Fruit fly (Drosophila melanogaster) whole organism, embryonic: ENCODE data around the gene Ns4.
A peak's percentile ranks its signal among the peaks of the same experiment; 100 is the strongest.

Source experiments
- Adf1 ChIP-seq: fragments of 200-800 bp; sonication (Bioruptor generic); IDR thresholded peaks from 2 replicates; pipeline ENCODE4 v1.3.6; 2022; ENCODE audit warnings: missing biosample characterization, missing genetic modification characterization
- Aef1 ChIP-seq: fragments of 200-800 bp; sonication (Bioruptor generic); IDR thresholded peaks from 3 replicates; pipeline ENCODE4 v1.3.6; 2022; ENCODE audit warnings: missing biosample characterization, missing genetic modification characterization
- Awh ChIP-seq: fragments of 200-800 bp; sonication (Bioruptor generic); IDR thresholded peaks from 2 replicates; pipeline ENCODE4, ENCODE4 v1.3.6; 2022; ENCODE audit warnings: missing biosample characterization, missing genetic modification characterization
- CG10979 ChIP-seq: fragments of 200-800 bp; sonication (Bioruptor generic); optimal IDR thresholded peaks from 2 replicates; lab custom pipeline; 2018; ENCODE audit warnings: missing biosample characterization, mild to moderate bottlenecking, missing genetic modification characterization, moderate library complexity
- CG11695 ChIP-seq: fragments of 200-800 bp; sonication (Bioruptor generic); IDR thresholded peaks from 3 replicates; pipeline ENCODE4 v1.3.6; 2022; ENCODE audit warnings: missing biosample characterization, missing genetic modification characterization
- CG11696 ChIP-seq: fragments of 200-800 bp; sonication (Bioruptor generic); IDR thresholded peaks from 2 replicates; pipeline ENCODE4 v1.3.6; 2022; ENCODE audit warnings: missing biosample characterization, missing genetic modification characterization
- CG12299 ChIP-seq: fragments of 200-800 bp; sonication (Bioruptor generic); optimal IDR thresholded peaks from 2 replicates; lab custom pipeline; 2018; ENCODE audit warnings: missing biosample characterization, mild to moderate bottlenecking, missing genetic modification characterization
- CG13624 ChIP-seq: fragments of 200-800 bp; sonication (Bioruptor generic); optimal IDR thresholded peaks from 2 replicates; lab custom pipeline; 2016; ENCODE audit warnings: missing biosample characterization, missing genetic modification characterization
- CG15601 ChIP-seq: fragments of 200-800 bp; sonication (Bioruptor generic); optimal IDR thresholded peaks from 3 replicates; lab custom pipeline; 2019; ENCODE audit warnings: missing biosample characterization, mild to moderate bottlenecking, missing genetic modification characterization, moderate library complexity
- CG17361 ChIP-seq: fragments of 200-800 bp; sonication (Bioruptor generic); IDR thresholded peaks from 3 replicates; pipeline ENCODE4 v1.3.6; 2022; ENCODE audit warnings: missing biosample characterization, missing genetic modification characterization
- CG17612 ChIP-seq: fragments of 200-800 bp; sonication (Bioruptor generic); IDR thresholded peaks from 2 replicates; pipeline ENCODE4 v1.3.6; 2022; ENCODE audit warnings: missing biosample characterization, missing genetic modification characterization
- CG1832 ChIP-seq: fragments of 200-800 bp; sonication (Bioruptor generic); optimal IDR thresholded peaks from 2 replicates; lab custom pipeline; 2017; ENCODE audit warnings: missing biosample characterization, mild to moderate bottlenecking, missing genetic modification characterization, inconsistent platforms
- CG18476 ChIP-seq: fragments of 200-800 bp; sonication (Bioruptor generic); optimal IDR thresholded peaks from 2 replicates; lab custom pipeline; 2016; ENCODE audit warnings: missing biosample characterization, mild to moderate bottlenecking, missing genetic modification characterization
- CG18764 ChIP-seq: fragments of 200-800 bp; sonication (Bioruptor generic); optimal IDR thresholded peaks from 3 replicates; lab custom pipeline; 2016; ENCODE audit warnings: missing biosample characterization, missing genetic modification characterization
- CG2120 ChIP-seq: fragments of 200-800 bp; sonication (Bioruptor generic); optimal IDR thresholded peaks from 3 replicates; lab custom pipeline; 2016; ENCODE audit warnings: missing biosample characterization, missing genetic modification characterization
- CG2678 ChIP-seq: fragments of 200-800 bp; sonication (Bioruptor generic); optimal IDR thresholded peaks from 3 replicates; lab custom pipeline; 2019; ENCODE audit warnings: missing biosample characterization, mild to moderate bottlenecking, missing genetic modification characterization, moderate library complexity
- CG2712 ChIP-seq: fragments of 200-800 bp; optimal IDR thresholded peaks from 3 replicates; lab custom pipeline; 2019; ENCODE audit warnings: missing biosample characterization, mild to moderate bottlenecking, missing genetic modification characterization, moderate library complexity
- CG30431 ChIP-seq: fragments of 200-800 bp; sonication (Bioruptor generic); optimal IDR thresholded peaks from 2 replicates; lab custom pipeline; 2017; ENCODE audit warnings: missing biosample characterization, missing genetic modification characterization
- CG33213 ChIP-seq: fragments of 200-800 bp; sonication (Bioruptor generic); optimal IDR thresholded peaks from 3 replicates; lab custom pipeline; 2016; ENCODE audit warnings: missing biosample characterization, missing genetic modification characterization
- CG4328 ChIP-seq: fragments of 200-800 bp; sonication (Bioruptor generic); optimal IDR thresholded peaks from 3 replicates; lab custom pipeline; 2017; ENCODE audit warnings: missing biosample characterization, missing genetic modification reagents, missing genetic modification characterization
- CG5180 ChIP-seq: fragments of 200-800 bp; sonication (Bioruptor generic); optimal IDR thresholded peaks from 3 replicates; lab custom pipeline; 2017; ENCODE audit warnings: missing biosample characterization, missing genetic modification characterization, mild to moderate bottlenecking, moderate library complexity, missing genetic modification reagents
- CG5953 ChIP-seq: fragments of 200-800 bp; sonication (Bioruptor generic); IDR thresholded peaks from 2 replicates; pipeline ENCODE4 v1.3.6; 2022; ENCODE audit warnings: missing biosample characterization, missing genetic modification characterization
- CG7372 ChIP-seq: fragments of 200-800 bp; sonication (Bioruptor generic); IDR thresholded peaks from 2 replicates; pipeline ENCODE4 v1.3.6; 2022; ENCODE audit warnings: missing biosample characterization, missing genetic modification characterization
- CG9797 ChIP-seq: fragments of 200-800 bp; sonication (Bioruptor generic); optimal IDR thresholded peaks from 3 replicates; lab custom pipeline; 2018; ENCODE audit warnings: missing biosample characterization, mild to moderate bottlenecking, missing genetic modification characterization
- HLH4C ChIP-seq: fragments of 200-800 bp; sonication (Bioruptor generic); IDR thresholded peaks from 3 replicates; pipeline ENCODE4 v1.3.6; 2022; ENCODE audit warnings: missing biosample characterization, missing genetic modification characterization; ENCODE audit not compliant: partially characterized antibody
- Hmr ChIP-seq: fragments of 200-800 bp; sonication (Bioruptor generic); optimal IDR thresholded peaks from 3 replicates; lab custom pipeline; 2017; ENCODE audit warnings: mild to moderate bottlenecking, missing biosample characterization, missing genetic modification reagents, missing genetic modification characterization
- Hr51 ChIP-seq, 2 experiments: fragments of 200-800 bp; sonication (Bioruptor generic); optimal IDR thresholded peaks; 2 replicates in 1 of 2; 3 replicates in 1 of 2; lab custom pipeline; 2016 to 2018; ENCODE audit warnings: missing biosample characterization in 2 of 2, missing genetic modification characterization in 2 of 2, mild to moderate bottlenecking in 1 of 2, moderate library complexity in 1 of 2
- Med ChIP-seq: fragments of 200-800 bp; sonication (Bioruptor generic); peaks from one replicate; lab custom pipeline; 2016; ENCODE audit warnings: missing biosample characterization, missing genetic modification characterization, mild to moderate bottlenecking, inconsistent platforms, moderate library complexity
- Myb ChIP-seq: fragments of 200-800 bp; sonication (Bioruptor generic); optimal IDR thresholded peaks from 2 replicates; lab custom pipeline; 2016; ENCODE audit warnings: missing biosample characterization, missing genetic modification characterization
- YL-1 ChIP-seq: fragments of 200-800 bp; sonication (Bioruptor generic); optimal IDR thresholded peaks from 3 replicates; lab custom pipeline; 2017; ENCODE audit warnings: missing biosample characterization, mild to moderate bottlenecking, missing genetic modification characterization
- ac ChIP-seq: fragments of 200-800 bp; sonication (Bioruptor generic); optimal IDR thresholded peaks from 3 replicates; lab custom pipeline; 2017; ENCODE audit warnings: missing biosample characterization, mild to moderate bottlenecking, missing genetic modification characterization
- amos ChIP-seq: fragments of 200-800 bp; sonication (Bioruptor generic); IDR thresholded peaks from 2 replicates; pipeline ENCODE4 v1.3.6; 2022; ENCODE audit warnings: missing biosample characterization, missing genetic modification characterization; ENCODE audit not compliant: partially characterized antibody
- dati ChIP-seq: fragments of 200-800 bp; sonication (Bioruptor generic); IDR thresholded peaks from 2 replicates; pipeline ENCODE4 v1.3.6; 2022; ENCODE audit warnings: missing biosample characterization, missing genetic modification characterization
- fu2 ChIP-seq: fragments of 200-800 bp; sonication (Bioruptor generic); optimal IDR thresholded peaks from 2 replicates; lab custom pipeline; 2016; ENCODE audit warnings: missing biosample characterization, missing genetic modification characterization
- insv ChIP-seq, 2 experiments: fragments of 200-800 bp; sonication (Bioruptor generic); optimal IDR thresholded peaks; 3 replicates each; lab custom pipeline; 2016 to 2018; ENCODE audit warnings: missing biosample characterization in 2 of 2, missing genetic modification characterization in 2 of 2
- lbe ChIP-seq: fragments of 200-800 bp; sonication (Bioruptor generic); optimal IDR thresholded peaks from 2 replicates; lab custom pipeline; 2016; ENCODE audit warnings: missing biosample characterization, mild to moderate bottlenecking, missing genetic modification characterization
- mirr ChIP-seq: fragments of 200-800 bp; sonication (Bioruptor generic); optimal IDR thresholded peaks from 3 replicates; lab custom pipeline; 2018; ENCODE audit warnings: missing biosample characterization, mild to moderate bottlenecking, missing genetic modification characterization
- nerfin-2 ChIP-seq: fragments of 200-800 bp; sonication (Bioruptor generic); IDR thresholded peaks from 2 replicates; pipeline ENCODE4 v1.3.6; 2022; ENCODE audit warnings: missing biosample characterization, missing genetic modification characterization; ENCODE audit not compliant: partially characterized antibody
- org-1 ChIP-seq: fragments of 200-800 bp; sonication (Bioruptor generic); optimal IDR thresholded peaks from 2 replicates; lab custom pipeline; 2017; ENCODE audit warnings: missing biosample characterization, missing genetic modification characterization
- p53 ChIP-seq: fragments of 200-800 bp; sonication (Bioruptor generic); optimal IDR thresholded peaks from 2 replicates; lab custom pipeline; 2016; ENCODE audit warnings: missing biosample characterization, missing genetic modification characterization
- pb ChIP-seq: fragments of 200-800 bp; sonication (Bioruptor generic); optimal IDR thresholded peaks from 3 replicates; lab custom pipeline; 2016; ENCODE audit warnings: missing biosample characterization, missing genetic modification characterization
- phol ChIP-seq: fragments of 200-800 bp; sonication (Bioruptor generic); optimal IDR thresholded peaks from 3 replicates; lab custom pipeline; 2018; ENCODE audit warnings: missing biosample characterization, mild to moderate bottlenecking, missing genetic modification characterization, moderate library complexity
- prd ChIP-seq, 3 experiments: fragments of >200 bp in 2 of 3; fragments of 200-800 bp in 1 of 3; sonication (Bioruptor generic) in 1 of 3; optimal IDR thresholded peaks in 2 of 3; IDR thresholded peaks in 1 of 3; 2 replicates in 2 of 3; 3 replicates in 1 of 3; pipeline versions ENCODE4 v1.3.6 to Lab custom; 2017 to 2022; ENCODE audit warnings: missing biosample characterization in 1 of 3, missing genetic modification characterization in 1 of 3
- sens ChIP-seq: fragments of 200-800 bp; sonication (Bioruptor generic); peaks from one replicate; lab custom pipeline; 2016; ENCODE audit warnings: missing biosample characterization, missing genetic modification characterization
- shn ChIP-seq: fragments of 200-800 bp; sonication (Bioruptor generic); optimal IDR thresholded peaks from 3 replicates; lab custom pipeline; 2016; ENCODE audit warnings: missing biosample characterization, missing genetic modification characterization
- sisA ChIP-seq: fragments of 200-800 bp; sonication (Bioruptor generic); IDR thresholded peaks from 2 replicates; pipeline ENCODE4 v1.3.6; 2022; ENCODE audit warnings: missing biosample characterization, missing genetic modification characterization
- slou ChIP-seq: fragments of 200-800 bp; sonication (Bioruptor generic); optimal IDR thresholded peaks from 3 replicates; lab custom pipeline; 2016; ENCODE audit warnings: missing biosample characterization, missing genetic modification characterization
- ssp ChIP-seq: fragments of 200-800 bp; sonication (Bioruptor generic); IDR thresholded peaks from 2 replicates; pipeline ENCODE4 v1.3.6; 2022; ENCODE audit warnings: missing biosample characterization, missing genetic modification characterization
- yki ChIP-seq: fragments of >200 bp; optimal IDR thresholded peaks from 3 replicates; lab custom pipeline; 2018
- zfh1 ChIP-seq: fragments of 200-800 bp; sonication (Bioruptor generic); IDR thresholded peaks from 3 replicates; pipeline ENCODE4 v1.3.6; 2022; ENCODE audit warnings: missing biosample characterization, missing genetic modification characterization

The Ns4 gene

dm6 chr2L:20787271-20787791, 35.1 kb downstream of the Ns4 start, which contains the start of gene Pomp (continued):
- TF ChIP-seq CG17361 (peak; percentile 90), CG4328 (peak; percentile 6), Myb (peak; percentile 42), Adf1 (peak; percentile 42), phol (tag; lab: Kevin White, UChicago) (peak; percentile 90), CG7372 (GFP tag; lab: Robert Waterston, UW) (peak; percentile 84), CG18476 (peak; percentile 70), zfh1 (peak; percentile 92), CG11695 (peak; percentile 88), CG2120 (GFP tag; lab: Kevin White, UChicago) (peak; percentile 87), CG2712 (tag; lab: Kevin White, UChicago) (peak; percentile 92), lbe (GFP tag; lab: Kevin White, UChicago) (peak; percentile 71), CG2678 (peak; percentile 90), shn (GFP tag; lab: Kevin White, UChicago) (peak; percentile 20), CG17612 (peak; percentile 77), CG13624 (GFP tag; lab: Kevin White, UChicago) (peak; percentile 38), p53 (GFP tag; lab: Kevin White, UChicago) (peak; percentile 62), YL-1 (GFP tag; lab: Kevin White, UChicago) (peak; percentile 26), mirr (GFP tag; lab: Kevin White, UChicago) (peak; percentile 25), CG18764 (GFP tag; lab: Kevin White, UChicago) (peak; percentile 84), HLH4C (GFP tag; lab: Robert Waterston, UW) (peak; percentile 76), dati (peak; percentile 78), CG15601 (peak; percentile 74), amos (peak; percentile 62; the same call in 1 of the 2 replicates), prd (optimal IDR thresholded peaks at IDR 0.05; lab: Kevin White, UChicago) (no peak), prd (GFP tag; IDR thresholded peaks at IDR 0.05; lab: Robert Waterston, UW) (peak; percentile 92), insv (GFP tag; optimal IDR thresholded peaks at IDR 0.05; lab: Kevin White, UChicago) (peak in 1 of 2 experiments; percentile 58), CG1832 (GFP tag; lab: Kevin White, UChicago) (no peak), CG10979 (tag; lab: Kevin White, UChicago) (peak; percentile 84), fu2 (peak; percentile 42), ssp (peak; percentile 77), slou (GFP tag; lab: Kevin White, UChicago) (peak; percentile 81), CG5180 (GFP tag; lab: Kevin White, UChicago) (peak; percentile 53), Med (GFP tag; lab: Kevin White, UChicago) (peak; percentile 90), Aef1 (peak; percentile 81), ac (GFP tag; lab: Kevin White, UChicago) (no peak), CG11696 (GFP tag; lab: Robert Waterston, UW) (peak; percentile 69), CG12299 (tag; lab: Kevin White, UChicago) (no peak), pb (GFP tag; lab: Kevin White, UChicago) (no peak), yki (lab: Kevin White, UChicago) (no peak), nerfin-2 (0 out of 2 replicates have a peak, but pooled peaks have one; percentile 35), org-1 (GFP tag; lab: Kevin White, UChicago) (peak; percentile 74), CG30431 (GFP tag; lab: Kevin White, UChicago) (peak; percentile 72), CG9797 (GFP tag; lab: Kevin White, UChicago) (peak; percentile 22), CG5953 (GFP tag; lab: Robert Waterston, UW) (peak; percentile 74), Hr51 (GFP tag; optimal IDR thresholded peaks at IDR 0.05; lab: Kevin White, UChicago) (peak; percentile 64 to 87), CG33213 (GFP tag; lab: Kevin White, UChicago) (peak; percentile 80), sisA (peak; percentile 80), sens (peak; percentile 80), Awh (GFP tag; lab: Robert Waterston, UW) (peak; percentile 79), Hmr (peak; percentile 89)
